Fruit fly (Drosophila melanogaster): ENCODE data around the gene CG2962.

The CG2962 gene

dm6 chrX:10212687-10213329 lies 3.6 kb downstream of the CG2962 start, which contains the start of gene ATPsyndelta:
ATPsyndelta (plus strand) TSS chrX:10212970.
- no peak for TF ChIP-seq Snoo (tag; optimal IDR thresholded peaks at IDR 0.05)
- no peak for TF ChIP-seq D1 (tag; optimal IDR thresholded peaks at IDR 0.05)
- no peak for TF ChIP-seq CG34367 (tag; optimal IDR thresholded peaks at IDR 0.05)
- no peak for TF ChIP-seq CG14655 (GFP tag; optimal IDR thresholded peaks at IDR 0.05)
- TF ChIP-seq fd96Ca (GFP tag; IDR thresholded peaks at IDR 0.05), result no peak
- TF ChIP-seq EcR (GFP tag; optimal IDR thresholded peaks at IDR 0.05), result no peak
- no peak for TF ChIP-seq CG8159 (tag; optimal IDR thresholded peaks at IDR 0.05)
- TF ChIP-seq CG10348 (GFP tag; IDR thresholded peaks at IDR 0.05), result no peak
- TF ChIP-seq gl (tag; optimal IDR thresholded peaks at IDR 0.05), result no peak
- no peak for TF ChIP-seq CG15710 (tag; optimal IDR thresholded peaks at IDR 0.05)
- no peak for TF ChIP-seq CG9948 (tag; optimal IDR thresholded peaks at IDR 0.05)
- no peak for TF ChIP-seq Pif1B (GFP tag; optimal IDR thresholded peaks at IDR 0.05)

dm6 chrX:10212118-10212517 lies 4.3 kb downstream of the CG2962 start, which contains the start of gene Ypel:
Ypel (minus strand) TSS chrX:10212374.
- TF ChIP-seq CG15710 (tag; optimal IDR thresholded peaks at IDR 0.05), result no peak
- TF ChIP-seq CG17806 (tag; optimal IDR thresholded peaks at IDR 0.05), result no peak
- TF ChIP-seq Pif1A (GFP tag; optimal IDR thresholded peaks at IDR 0.05), result no peak
- TF ChIP-seq rn (GFP tag; IDR thresholded peaks at IDR 0.05), result no peak
- no peak for TF ChIP-seq CG8301 (tag; optimal IDR thresholded peaks at IDR 0.05)
- no peak for TF ChIP-seq Ets98B (GFP tag; IDR thresholded peaks at IDR 0.05)
- TF ChIP-seq gl (tag; optimal IDR thresholded peaks at IDR 0.05), result no peak
- TF ChIP-seq D1 (tag; optimal IDR thresholded peaks at IDR 0.05), result no peak
- TF ChIP-seq CG12605 (GFP tag; IDR thresholded peaks at IDR 0.05), result no peak
- no peak for TF ChIP-seq CG8159 (tag; optimal IDR thresholded peaks at IDR 0.05)
- TF ChIP-seq CG10348 (GFP tag; IDR thresholded peaks at IDR 0.05), result no peak
- no peak for TF ChIP-seq CG14655 (GFP tag; optimal IDR thresholded peaks at IDR 0.05)

- TF ChIP-seq Pif1A (GFP tag; optimal IDR thresholded peaks at IDR 0.05) (peak; percentile 78), D1 (tag; optimal IDR thresholded peaks at IDR 0.05) (peak; percentile 59), CG14655 (GFP tag; optimal IDR thresholded peaks at IDR 0.05) (peak; percentile 94), CG13204 (GFP tag; optimal IDR thresholded peaks at IDR 0.05) (no peak), Ets98B (GFP tag; IDR thresholded peaks at IDR 0.05) (peak; percentile 54; the same call in 1 of the 2 replicates), CG15710 (tag; optimal IDR thresholded peaks at IDR 0.05) (peak; percentile 70), CG34367 (tag; optimal IDR thresholded peaks at IDR 0.05) (peak; percentile 67), CG17806 (tag; optimal IDR thresholded peaks at IDR 0.05) (peak; percentile 76), EcR (GFP tag; optimal IDR thresholded peaks at IDR 0.05) (peak; percentile 99), Snoo (tag; optimal IDR thresholded peaks at IDR 0.05) (peak; percentile 87), fd96Ca (GFP tag; IDR thresholded peaks at IDR 0.05) (no peak), rn (GFP tag; IDR thresholded peaks at IDR 0.05) (peak; percentile 36; the same call in 1 of the 2 replicates), CG10348 (GFP tag; IDR thresholded peaks at IDR 0.05) (no peak), CG8159 (tag; optimal IDR thresholded peaks at IDR 0.05) (peak; percentile 80), CG32121 (GFP tag; IDR thresholded peaks at IDR 0.05) (peak; percentile 69), CG8301 (tag; optimal IDR thresholded peaks at IDR 0.05) (peak; percentile 88), CG4496 (GFP tag; IDR thresholded peaks at IDR 0.05) (peak; percentile 83; the same call in 2 of the 3 replicates), CG12605 (GFP tag; IDR thresholded peaks at IDR 0.05) (peak; percentile 69), gl (tag; optimal IDR thresholded peaks at IDR 0.05) (peak; percentile 23), Pif1B (GFP tag; optimal IDR thresholded peaks at IDR 0.05) (peak; percentile 83), CG9948 (tag; optimal IDR thresholded peaks at IDR 0.05) (peak; percentile 79)
Observed at dm6 chrX:10211128-10211914, 5.1 kb downstream of the CG2962 start.

- TF ChIP-seq CG15710 (tag; optimal IDR thresholded peaks at IDR 0.05) (peak; percentile 7), CG9948 (tag; optimal IDR thresholded peaks at IDR 0.05) (peak; percentile 24), CG34367 (tag; optimal IDR thresholded peaks at IDR 0.05) (peak; percentile 17), gl (tag; optimal IDR thresholded peaks at IDR 0.05) (no peak), EcR (GFP tag; optimal IDR thresholded peaks at IDR 0.05) (no peak), CG4496 (GFP tag; IDR thresholded peaks at IDR 0.05) (peak; percentile 56; the same call in 1 of the 3 replicates), CG8159 (tag; optimal IDR thresholded peaks at IDR 0.05) (peak; percentile 27), Snoo (tag; optimal IDR thresholded peaks at IDR 0.05) (no peak), CG14655 (GFP tag; optimal IDR thresholded peaks at IDR 0.05) (peak; percentile 49), D1 (tag; optimal IDR thresholded peaks at IDR 0.05) (no peak), CG12605 (GFP tag; IDR thresholded peaks at IDR 0.05) (peak; percentile 51), CG17806 (tag; optimal IDR thresholded peaks at IDR 0.05) (peak; percentile 23), fd96Ca (GFP tag; IDR thresholded peaks at IDR 0.05) (peak; percentile 78), Pif1B (GFP tag; optimal IDR thresholded peaks at IDR 0.05) (no peak), CG32121 (GFP tag; IDR thresholded peaks at IDR 0.05) (peak; percentile 66), CG13204 (GFP tag; optimal IDR thresholded peaks at IDR 0.05) (no peak), rn (GFP tag; IDR thresholded peaks at IDR 0.05) (no peak), Pif1A (GFP tag; optimal IDR thresholded peaks at IDR 0.05) (no peak), CG8301 (tag; optimal IDR thresholded peaks at IDR 0.05) (peak; percentile 59), CG10348 (GFP tag; IDR thresholded peaks at IDR 0.05) (0 out of 2 replicates have a peak, but pooled peaks have one; percentile 15), Ets98B (GFP tag; IDR thresholded peaks at IDR 0.05) (peak; percentile 63)
Observed at dm6 chrX:10210317-10210873, 6.0 kb downstream of the CG2962 start.

Measured in whole organism, pupa.